Fruit fly (Drosophila melanogaster) whole organism, pupa: ENCODE data around the gene pall.

Experiments used
- CG10348 ChIP-seq: fragments of 200-800 bp; sonication (Bioruptor generic); IDR thresholded peaks from 2 replicates; pipeline ENCODE4 v1.3.6; 2022; ENCODE audit warnings: missing biosample characterization, missing genetic modification characterization
- CG12605 ChIP-seq: fragments of 200-800 bp; sonication (Bioruptor generic); IDR thresholded peaks from 2 replicates; pipeline ENCODE4 v1.3.6; 2022; ENCODE audit warnings: missing biosample characterization, missing genetic modification characterization
- CG13204 ChIP-seq: fragments of 200-800 bp; sonication (Bioruptor generic); optimal IDR thresholded peaks from 2 replicates; lab custom pipeline; 2018; ENCODE audit warnings: missing biosample characterization, mild to moderate bottlenecking, missing genetic modification characterization, moderate library complexity
- CG15710 ChIP-seq: fragments of 200-800 bp; sonication (Bioruptor generic); optimal IDR thresholded peaks from 2 replicates; lab custom pipeline; 2018; ENCODE audit warnings: missing biosample characterization, mild to moderate bottlenecking, missing genetic modification characterization, moderate library complexity
- CG17806 ChIP-seq: fragments of 200-800 bp; sonication (Bioruptor generic); optimal IDR thresholded peaks from 2 replicates; lab custom pipeline; 2018; ENCODE audit warnings: missing biosample characterization, mild to moderate bottlenecking, missing genetic modification characterization, moderate library complexity
- CG32121 ChIP-seq: fragments of 200-800 bp; sonication (Bioruptor generic); IDR thresholded peaks from 2 replicates; pipeline ENCODE4 v1.3.6; 2022; ENCODE audit warnings: missing biosample characterization, missing genetic modification characterization
- CG34367 ChIP-seq: fragments of 200-800 bp; sonication (Bioruptor generic); optimal IDR thresholded peaks from 2 replicates; lab custom pipeline; 2018; ENCODE audit warnings: missing biosample characterization, mild to moderate bottlenecking, missing genetic modification characterization
- CG4496 ChIP-seq: fragments of 200-800 bp; sonication (Bioruptor generic); IDR thresholded peaks from 3 replicates; pipeline ENCODE4 v1.3.6; 2022; ENCODE audit warnings: missing biosample characterization, missing genetic modification characterization
- CG8159 ChIP-seq: fragments of 200-800 bp; sonication (Bioruptor generic); optimal IDR thresholded peaks from 3 replicates; lab custom pipeline; 2018; ENCODE audit warnings: missing biosample characterization, mild to moderate bottlenecking, missing genetic modification characterization, moderate library complexity
- CG8301 ChIP-seq: fragments of 200-800 bp; sonication (Bioruptor generic); optimal IDR thresholded peaks from 2 replicates; lab custom pipeline; 2018; ENCODE audit warnings: missing biosample characterization, mild to moderate bottlenecking, missing genetic modification characterization
- CG9948 ChIP-seq: fragments of 200-800 bp; sonication (Bioruptor generic); optimal IDR thresholded peaks from 2 replicates; lab custom pipeline; 2018; ENCODE audit warnings: missing biosample characterization, mild to moderate bottlenecking, missing genetic modification characterization, moderate library complexity
- D1 ChIP-seq: fragments of 200-800 bp; sonication (Bioruptor generic); optimal IDR thresholded peaks from 2 replicates; lab custom pipeline; 2018; ENCODE audit warnings: missing biosample characterization, mild to moderate bottlenecking, missing genetic modification characterization, moderate library complexity
- EcR ChIP-seq: fragments of 200-800 bp; sonication (Bioruptor generic); optimal IDR thresholded peaks from 3 replicates; lab custom pipeline; 2019; ENCODE audit warnings: missing biosample characterization, missing genetic modification characterization, mild to moderate bottlenecking, moderate library complexity, missing genetic modification reagents
- Ets98B ChIP-seq: fragments of 200-800 bp; sonication (Bioruptor generic); IDR thresholded peaks from 2 replicates; pipeline ENCODE4 v1.3.6; 2022; ENCODE audit warnings: missing biosample characterization, missing genetic modification characterization
- Pif1A ChIP-seq: fragments of 200-800 bp; sonication (Bioruptor generic); optimal IDR thresholded peaks from 3 replicates; lab custom pipeline; 2016; ENCODE audit warnings: missing biosample characterization, missing genetic modification characterization
- Pif1B ChIP-seq: fragments of 200-800 bp; sonication (Bioruptor generic); optimal IDR thresholded peaks from 3 replicates; lab custom pipeline; 2016; ENCODE audit warnings: missing biosample characterization, missing genetic modification characterization
- Snoo ChIP-seq: fragments of 200-800 bp; sonication (Bioruptor generic); optimal IDR thresholded peaks from 3 replicates; lab custom pipeline; 2017; ENCODE audit warnings: missing biosample characterization, mild to moderate bottlenecking, missing genetic modification characterization, inconsistent platforms
- fd96Ca ChIP-seq: fragments of 200-800 bp; sonication (Bioruptor generic); IDR thresholded peaks from 3 replicates; pipeline ENCODE4 v1.3.6; 2022; ENCODE audit warnings: missing biosample characterization, missing genetic modification characterization
- gl ChIP-seq: fragments of 200-800 bp; sonication (Bioruptor generic); optimal IDR thresholded peaks from 2 replicates; lab custom pipeline; 2018; ENCODE audit warnings: missing biosample characterization, mild to moderate bottlenecking, missing genetic modification characterization
- rn ChIP-seq: fragments of 200-800 bp; sonication (Bioruptor generic); IDR thresholded peaks from 2 replicates; pipeline ENCODE4 v1.3.6; 2022; ENCODE audit warnings: missing biosample characterization, missing genetic modification characterization

The pall gene

dm6 chr3L:9489627-9490026 lies 2.0 kb upstream of the pall start:
- TF ChIP-seq CG32121 (GFP tag; lab: Robert Waterston, UW) (peak; percentile 48), rn (GFP tag; lab: Robert Waterston, UW) (no peak)

DNA sequence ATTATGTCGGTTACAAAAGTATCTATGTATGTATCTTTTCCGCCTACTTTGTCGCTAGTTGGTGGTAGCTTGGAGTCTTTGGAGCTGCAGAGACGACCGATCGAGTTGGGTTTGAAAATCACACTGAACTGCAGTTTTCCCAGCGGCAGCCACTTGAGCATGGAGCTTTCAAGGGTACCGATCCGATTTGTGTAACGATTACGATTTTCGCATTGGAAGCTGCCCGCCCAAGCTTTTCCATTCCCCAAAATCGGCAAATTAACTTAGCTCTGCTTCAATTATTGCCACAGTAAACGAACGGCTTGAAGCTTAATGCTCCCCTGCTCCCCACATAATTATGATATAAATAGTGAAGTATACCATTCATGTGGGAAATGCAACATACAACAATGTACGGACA lies 1.5 kb upstream of the pall start, which contains the start of gene CG32036:
Gene CG32036 (minus strand): TSS at position 101 of the 400 bp plus-strand sequence.
- no peak for TF ChIP-seq Pif1A (GFP tag; lab: Kevin White, UChicago)
- TF ChIP-seq CG4496 (GFP tag; lab: Robert Waterston, UW), result peak; percentile 12; the same call in 1 of the 3 replicates
- no peak for TF ChIP-seq gl (tag; lab: Kevin White, UChicago)
- no peak for TF ChIP-seq rn (GFP tag; lab: Robert Waterston, UW)

- TF ChIP-seq CG13204 (GFP tag; lab: Kevin White, UChicago), result no peak
- TF ChIP-seq fd96Ca (GFP tag; lab: Robert Waterston, UW), result no peak
- TF ChIP-seq gl (tag; lab: Kevin White, UChicago), result no peak
- peak; percentile 23 for TF ChIP-seq CG17806 (tag; lab: Kevin White, UChicago)
- peak; percentile 46 for TF ChIP-seq CG12605 (GFP tag; lab: Robert Waterston, UW)
- TF ChIP-seq Ets98B (GFP tag; lab: Robert Waterston, UW), result peak; percentile 39
- no peak for TF ChIP-seq rn (GFP tag; lab: Robert Waterston, UW)
- no peak for TF ChIP-seq CG15710 (tag; lab: Kevin White, UChicago)
- TF ChIP-seq Snoo, result peak; percentile 39
- no peak for TF ChIP-seq CG32121 (GFP tag; lab: Robert Waterston, UW)
- TF ChIP-seq CG34367 (tag; lab: Kevin White, UChicago), result no peak
- TF ChIP-seq CG8159 (tag; lab: Kevin White, UChicago), result no peak
- no peak for TF ChIP-seq CG10348 (GFP tag; lab: Robert Waterston, UW)
- TF ChIP-seq EcR (GFP tag; lab: Kevin White, UChicago), result no peak
- no peak for TF ChIP-seq CG4496 (GFP tag; lab: Robert Waterston, UW)
These were observed 10.8 kb downstream of the pall start, which contains the start of the genes Uch-L5 and Jarid2 for dm6 chr3L:9476829-9477228. TSS of gene Uch-L5 (minus strand) at chr3L:9476965. TSS of gene Jarid2 (plus strand) at chr3L:9477038.

- TF ChIP-seq CG32121 (GFP tag; lab: Robert Waterston, UW), result no peak
- TF ChIP-seq Snoo, result no peak
- TF ChIP-seq CG8159 (tag; lab: Kevin White, UChicago), result no peak
- no peak for TF ChIP-seq Pif1A (GFP tag; lab: Kevin White, UChicago)
- no peak for TF ChIP-seq Pif1B (GFP tag; lab: Kevin White, UChicago)
- no peak for TF ChIP-seq CG12605 (GFP tag; lab: Robert Waterston, UW)
- no peak for TF ChIP-seq gl (tag; lab: Kevin White, UChicago)
- TF ChIP-seq CG15710 (tag; lab: Kevin White, UChicago), result no peak
- no peak for TF ChIP-seq CG34367 (tag; lab: Kevin White, UChicago)
- no peak for TF ChIP-seq rn (GFP tag; lab: Robert Waterston, UW)
- TF ChIP-seq Ets98B (GFP tag; lab: Robert Waterston, UW), result no peak
These were observed 16.3 kb downstream of the pall start for dm6 chr3L:9471151-9471903.

- TF ChIP-seq CG34367 (tag; lab: Kevin White, UChicago) (no peak), Pif1A (GFP tag; lab: Kevin White, UChicago) (no peak), CG8301 (tag; lab: Kevin White, UChicago) (no peak), CG4496 (GFP tag; lab: Robert Waterston, UW) (no peak), Snoo (no peak), D1 (tag; lab: Kevin White, UChicago) (no peak), Pif1B (GFP tag; lab: Kevin White, UChicago) (no peak), CG13204 (GFP tag; lab: Kevin White, UChicago) (no peak), CG15710 (tag; lab: Kevin White, UChicago) (no peak)
These were observed 18.5 kb downstream of the pall start for dm6 chr3L:9469079-9469478.

dm6 chr3L:9468261-9468890 lies 19.2 kb downstream of the pall start:
- TF ChIP-seq CG15710 (tag; lab: Kevin White, UChicago), result no peak
- peak; percentile 18 for TF ChIP-seq CG8159 (tag; lab: Kevin White, UChicago)
- TF ChIP-seq Ets98B (GFP tag; lab: Robert Waterston, UW), result no peak
- peak; percentile 10 for TF ChIP-seq CG9948
- no peak for TF ChIP-seq Pif1B (GFP tag; lab: Kevin White, UChicago)
- peak; percentile 27 for TF ChIP-seq Pif1A (GFP tag; lab: Kevin White, UChicago)
- no peak for TF ChIP-seq CG32121 (GFP tag; lab: Robert Waterston, UW)
- TF ChIP-seq CG4496 (GFP tag; lab: Robert Waterston, UW), result no peak
